Fruit fly (Drosophila melanogaster) whole organism, embryonic: ENCODE data around the gene CG34049.

Source experiments
- Ada2b ChIP-seq: fragments of 200-800 bp; sonication (Bioruptor generic); IDR thresholded peaks from 2 replicates; pipeline ENCODE4 v1.3.6; 2022; ENCODE audit warnings: missing biosample characterization, missing genetic modification characterization
- Awh ChIP-seq: fragments of 200-800 bp; sonication (Bioruptor generic); IDR thresholded peaks from 2 replicates; pipeline ENCODE4, ENCODE4 v1.3.6; 2022; ENCODE audit warnings: missing biosample characterization, missing genetic modification characterization
- CG1024 ChIP-seq: fragments of 200-800 bp; sonication (Bioruptor generic); IDR thresholded peaks from 2 replicates; pipeline ENCODE4 v1.3.6; 2022; ENCODE audit warnings: missing biosample characterization, missing genetic modification characterization
- CG10959 ChIP-seq: fragments of 200-800 bp; sonication (Bioruptor generic); IDR thresholded peaks from 2 replicates; pipeline ENCODE4 v1.3.6; 2022; ENCODE audit warnings: missing biosample characterization, missing genetic modification characterization
- CG11504 ChIP-seq: fragments of 200-800 bp; sonication (Bioruptor generic); optimal IDR thresholded peaks from 3 replicates; lab custom pipeline; 2019; ENCODE audit warnings: missing biosample characterization, mild to moderate bottlenecking, missing genetic modification characterization, moderate library complexity
- CG12236 ChIP-seq: fragments of 200-800 bp; sonication (Bioruptor generic); optimal IDR thresholded peaks from 2 replicates; lab custom pipeline; 2016; ENCODE audit warnings: missing biosample characterization, missing genetic modification characterization
- CG1233 ChIP-seq: fragments of 200-800 bp; sonication (Bioruptor generic); optimal IDR thresholded peaks from 4 replicates; lab custom pipeline; 2018; ENCODE audit warnings: missing biosample characterization, mild to moderate bottlenecking, missing genetic modification characterization
- CG13123 ChIP-seq: fragments of 200-800 bp; sonication (Bioruptor generic); optimal IDR thresholded peaks from 2 replicates; lab custom pipeline; 2016; ENCODE audit warnings: missing biosample characterization, missing genetic modification characterization
- CG14014 ChIP-seq: fragments of 200-800 bp; sonication (Bioruptor generic); IDR thresholded peaks from 2 replicates; pipeline ENCODE4 v1.3.6; 2022; ENCODE audit warnings: missing biosample characterization, missing genetic modification characterization
- CG14860 ChIP-seq: fragments of 200-800 bp; sonication (Bioruptor generic); IDR thresholded peaks from 3 replicates; pipeline ENCODE4 v1.3.6; 2022; ENCODE audit warnings: missing biosample characterization, missing genetic modification characterization; ENCODE audit not compliant: partially characterized antibody
- CG1602 ChIP-seq: fragments of 200-800 bp; sonication (Bioruptor generic); optimal IDR thresholded peaks from 3 replicates; lab custom pipeline; 2016; ENCODE audit warnings: missing biosample characterization, missing genetic modification characterization
- CG1647 ChIP-seq: fragments of 200-800 bp; sonication (Bioruptor generic); optimal IDR thresholded peaks from 3 replicates; lab custom pipeline; 2016; ENCODE audit warnings: missing biosample characterization, missing genetic modification characterization
- CG16779 ChIP-seq: fragments of 200-800 bp; sonication (Bioruptor generic); IDR thresholded peaks from 2 replicates; pipeline ENCODE4 v1.3.6; 2022; ENCODE audit warnings: missing biosample characterization, missing genetic modification characterization
- CG17612 ChIP-seq: fragments of 200-800 bp; sonication (Bioruptor generic); IDR thresholded peaks from 2 replicates; pipeline ENCODE4 v1.3.6; 2022; ENCODE audit warnings: missing biosample characterization, missing genetic modification characterization
- CG1792 ChIP-seq: fragments of 200-800 bp; sonication (Bioruptor generic); optimal IDR thresholded peaks from 2 replicates; lab custom pipeline; 2016; ENCODE audit warnings: missing biosample characterization, missing genetic modification characterization
- CG18011 ChIP-seq: fragments of 200-800 bp; sonication (Bioruptor generic); optimal IDR thresholded peaks from 2 replicates; lab custom pipeline; 2017; ENCODE audit warnings: missing biosample characterization, missing genetic modification characterization, mild to moderate bottlenecking, moderate library complexity, missing genotype
- CG2199 ChIP-seq: fragments of 200-800 bp; sonication (Bioruptor generic); IDR thresholded peaks from 3 replicates; pipeline ENCODE4 v1.3.6; 2022; ENCODE audit warnings: missing biosample characterization, missing genetic modification characterization
- CG43689 ChIP-seq: fragments of 200-800 bp; sonication (Bioruptor generic); IDR thresholded peaks from 2 replicates; pipeline ENCODE4 v1.3.6; 2022; ENCODE audit warnings: missing biosample characterization, missing genetic modification characterization
- CG4404 ChIP-seq: fragments of 200-800 bp; sonication (Bioruptor generic); IDR thresholded peaks from 2 replicates; pipeline ENCODE4 v1.3.6; 2022; ENCODE audit warnings: missing biosample characterization, missing genetic modification characterization
- CG6272 ChIP-seq: fragments of 200-800 bp; sonication (Bioruptor generic); IDR thresholded peaks from 2 replicates; pipeline ENCODE4 v1.3.6; 2022; ENCODE audit warnings: missing biosample characterization, missing genetic modification characterization
- CG6683 ChIP-seq: fragments of 200-800 bp; sonication (Bioruptor generic); optimal IDR thresholded peaks from 2 replicates; lab custom pipeline; 2017; ENCODE audit warnings: missing biosample characterization, mild to moderate bottlenecking, missing genetic modification characterization, missing genetic modification reagents
- CG6791 ChIP-seq: fragments of 200-800 bp; sonication (Bioruptor generic); IDR thresholded peaks from 3 replicates; pipeline ENCODE4 v1.3.6; 2022; ENCODE audit warnings: missing biosample characterization, missing genetic modification characterization; ENCODE audit not compliant: partially characterized antibody
- CG7745 ChIP-seq: fragments of 200-800 bp; sonication (Bioruptor generic); optimal IDR thresholded peaks from 2 replicates; lab custom pipeline; 2018; ENCODE audit warnings: missing biosample characterization, mild to moderate bottlenecking, missing genetic modification characterization, moderate library complexity
- CG8388 ChIP-seq: fragments of 200-800 bp; sonication (Bioruptor generic); optimal IDR thresholded peaks from 2 replicates; lab custom pipeline; 2019; ENCODE audit warnings: missing biosample characterization, mild to moderate bottlenecking, missing genetic modification characterization, moderate library complexity
- CG8765 ChIP-seq: fragments of 200-800 bp; sonication (Bioruptor generic); IDR thresholded peaks from 2 replicates; pipeline ENCODE4 v1.3.6; 2022; ENCODE audit warnings: missing biosample characterization, missing genetic modification characterization
- CG9437 ChIP-seq: fragments of 200-800 bp; sonication (Bioruptor generic); optimal IDR thresholded peaks from 2 replicates; lab custom pipeline; 2018; ENCODE audit warnings: missing biosample characterization, mild to moderate bottlenecking, missing genetic modification characterization
- D19B ChIP-seq: fragments of 200-800 bp; sonication (Bioruptor generic); optimal IDR thresholded peaks from 2 replicates; lab custom pipeline; 2017; ENCODE audit warnings: missing biosample characterization, mild to moderate bottlenecking, missing genetic modification characterization
- Dbx ChIP-seq: fragments of 200-800 bp; sonication (Bioruptor generic); IDR thresholded peaks from 3 replicates; pipeline ENCODE4 v1.3.6; 2022; ENCODE audit warnings: missing biosample characterization, missing genetic modification characterization
- Dll ChIP-seq: fragments of 200-800 bp; sonication (Bioruptor generic); IDR thresholded peaks from 4 replicates; pipeline ENCODE4 v1.3.6; 2022; ENCODE audit warnings: missing biosample characterization, missing genetic modification characterization; ENCODE audit not compliant: partially characterized antibody
- Dp ChIP-seq: fragments of 200-800 bp; sonication (Bioruptor generic); optimal IDR thresholded peaks from 2 replicates; lab custom pipeline; 2018; ENCODE audit warnings: missing biosample characterization, mild to moderate bottlenecking, missing genetic modification characterization, moderate library complexity
- Kr ChIP-seq: fragments of 200-800 bp; sonication (Bioruptor generic); optimal IDR thresholded peaks from 2 replicates; lab custom pipeline; 2017; ENCODE audit warnings: missing biosample characterization, mild to moderate bottlenecking, missing genetic modification characterization
- Lhr ChIP-seq: fragments of 200-800 bp; sonication (Bioruptor generic); optimal IDR thresholded peaks from 3 replicates; lab custom pipeline; 2017; ENCODE audit warnings: mild to moderate bottlenecking, missing biosample characterization, missing genetic modification reagents, missing genetic modification characterization
- Lim3 ChIP-seq: fragments of 200-800 bp; sonication (Bioruptor generic); IDR thresholded peaks from 2 replicates; pipeline ENCODE4 v1.3.6; 2022; ENCODE audit warnings: missing biosample characterization, missing genetic modification characterization
- NFAT ChIP-seq: fragments of 200-800 bp; sonication (Bioruptor generic); IDR thresholded peaks from 2 replicates; pipeline ENCODE4 v1.3.6; 2022; ENCODE audit warnings: missing biosample characterization, missing genetic modification characterization
- Nf-YB ChIP-seq: fragments of 200-800 bp; sonication (Bioruptor generic); optimal IDR thresholded peaks from 3 replicates; lab custom pipeline; 2019; ENCODE audit warnings: missing biosample characterization, mild to moderate bottlenecking, missing genetic modification characterization, moderate library complexity
- Poxn ChIP-seq: fragments of 200-800 bp; sonication (Bioruptor generic); IDR thresholded peaks from 2 replicates; pipeline ENCODE4 v1.3.6; 2022; ENCODE audit warnings: missing biosample characterization, missing genetic modification characterization
- Scr ChIP-seq: fragments of 200-800 bp; sonication (Bioruptor generic); IDR thresholded peaks from 2 replicates; pipeline ENCODE4 v1.3.6; 2022; ENCODE audit warnings: missing biosample characterization, missing genetic modification characterization; ENCODE audit not compliant: partially characterized antibody
- bigmax ChIP-seq: fragments of 200-800 bp; sonication (Bioruptor generic); optimal IDR thresholded peaks from 2 replicates; lab custom pipeline; 2018; ENCODE audit warnings: missing biosample characterization, mild to moderate bottlenecking, missing genetic modification characterization
- ci ChIP-seq: fragments of 200-800 bp; sonication (Bioruptor generic); IDR thresholded peaks from 3 replicates; pipeline ENCODE4 v1.3.6; 2022; ENCODE audit warnings: missing biosample characterization, missing genetic modification characterization
- esg ChIP-seq: fragments of 200-800 bp; sonication (Bioruptor generic); conservative IDR thresholded peaks from 2 replicates; pipeline ENCODE4 v1.3.6; 2022; ENCODE audit warnings: missing biosample characterization, missing genetic modification characterization
- gro ChIP-seq: fragments of 200-800 bp; sonication (Bioruptor generic); optimal IDR thresholded peaks from 2 replicates; lab custom pipeline; 2016; ENCODE audit warnings: missing biosample characterization, missing genetic modification characterization
- hkb ChIP-seq, 2 experiments: fragments of 200-800 bp in 1 of 2; fragments of >200 bp in 1 of 2; sonication (Bioruptor generic) in 1 of 2; IDR thresholded peaks in 1 of 2; optimal IDR thresholded peaks in 1 of 2; 2 replicates each; pipeline versions ENCODE4 v1.3.6 to Lab custom; 2017 to 2022; ENCODE audit warnings: missing biosample characterization in 1 of 2, missing genetic modification characterization in 1 of 2
- kay ChIP-seq: fragments of 200-800 bp; sonication (Bioruptor generic); optimal IDR thresholded peaks from 2 replicates; lab custom pipeline; 2016; ENCODE audit warnings: missing biosample characterization, missing genetic modification characterization
- nerfin-2 ChIP-seq: fragments of 200-800 bp; sonication (Bioruptor generic); IDR thresholded peaks from 2 replicates; pipeline ENCODE4 v1.3.6; 2022; ENCODE audit warnings: missing biosample characterization, missing genetic modification characterization; ENCODE audit not compliant: partially characterized antibody
- phol ChIP-seq: fragments of 200-800 bp; sonication (Bioruptor generic); optimal IDR thresholded peaks from 3 replicates; lab custom pipeline; 2018; ENCODE audit warnings: missing biosample characterization, mild to moderate bottlenecking, missing genetic modification characterization, moderate library complexity
- pita ChIP-seq: fragments of 200-800 bp; sonication (Bioruptor generic); optimal IDR thresholded peaks from 2 replicates; lab custom pipeline; 2017; ENCODE audit warnings: missing biosample characterization, mild to moderate bottlenecking, missing genetic modification characterization
- tgo ChIP-seq: fragments of 200-800 bp; sonication (Bioruptor generic); IDR thresholded peaks from 3 replicates; pipeline ENCODE4 v1.3.6; 2022; ENCODE audit warnings: missing biosample characterization, missing genetic modification characterization
- tin ChIP-seq: fragments of 200-800 bp; sonication (Bioruptor generic); optimal IDR thresholded peaks from 3 replicates; lab custom pipeline; 2016; ENCODE audit warnings: missing biosample characterization, missing genetic modification characterization
- tna ChIP-seq: fragments of 200-800 bp; sonication (Bioruptor generic); IDR thresholded peaks from 2 replicates; pipeline ENCODE4 v1.3.6; 2022; ENCODE audit warnings: missing biosample characterization, missing genetic modification characterization; ENCODE audit not compliant: partially characterized antibody

Gene CG34049

DNA sequence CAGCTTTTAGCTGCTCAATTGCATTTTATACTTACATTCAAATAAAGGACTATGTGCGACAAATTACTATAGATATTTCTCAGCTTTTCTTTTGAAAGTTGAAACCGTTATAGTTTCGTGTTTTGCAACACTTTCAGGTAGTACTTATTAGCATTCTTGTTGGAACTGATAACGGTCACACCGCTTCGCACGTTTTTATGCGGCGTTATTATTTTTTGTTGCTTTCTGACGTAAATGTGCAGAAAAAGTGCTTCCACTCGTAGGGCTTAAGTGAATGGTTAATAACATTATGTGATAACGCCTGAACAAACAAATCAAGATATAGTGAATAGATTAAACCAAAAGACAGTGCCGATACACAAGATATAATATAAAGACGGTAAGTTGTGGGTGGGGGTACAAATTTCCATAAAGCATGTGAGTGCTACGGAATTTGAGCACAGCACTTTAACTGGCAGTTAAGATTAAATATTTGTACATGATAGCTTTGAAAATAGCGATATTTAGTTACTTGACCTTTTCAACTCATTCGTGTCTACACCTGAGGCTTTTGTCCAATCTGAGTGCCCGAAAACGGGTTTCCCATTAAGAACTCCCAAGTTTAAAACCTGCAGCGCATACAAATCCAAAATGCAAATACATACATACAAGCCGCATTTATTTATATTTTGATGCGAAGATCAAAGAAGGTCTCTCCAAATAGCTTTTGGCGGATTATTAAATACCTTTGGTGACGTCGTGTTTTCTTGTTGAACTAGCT, 44.4 kb downstream of the CG34049 start, which contains the start of gene papi (continued):
- no peak for TF ChIP-seq CG11504 (tag; lab: Kevin White, UChicago)
- TF ChIP-seq ci (GFP tag; lab: Robert Waterston, UW) = no peak
- TF ChIP-seq hkb (optimal IDR thresholded peaks at IDR 0.05; lab: Kevin White, UChicago) = no peak
- TF ChIP-seq hkb (GFP tag; IDR thresholded peaks at IDR 0.05; lab: Robert Waterston, UW) = peak; percentile 9; the same call in 1 of the 2 replicates
- TF ChIP-seq Dbx (GFP tag; lab: Robert Waterston, UW) = no peak
- no peak for TF ChIP-seq CG1792 (GFP tag; lab: Kevin White, UChicago)
- no peak for TF ChIP-seq tin (GFP tag; lab: Kevin White, UChicago)
- TF ChIP-seq CG16779 (GFP tag; lab: Robert Waterston, UW) = no peak
- no peak for TF ChIP-seq Ada2b (GFP tag; lab: Robert Waterston, UW)
- no peak for TF ChIP-seq CG18011 (GFP tag; lab: Kevin White, UChicago)
- TF ChIP-seq Awh (GFP tag; lab: Robert Waterston, UW) = no peak
- no peak for TF ChIP-seq CG6683
- no peak for TF ChIP-seq CG2199 (GFP tag; lab: Robert Waterston, UW)
- no peak for TF ChIP-seq bigmax (GFP tag; lab: Kevin White, UChicago)
- no peak for TF ChIP-seq pita (GFP tag; lab: Kevin White, UChicago)
- TF ChIP-seq CG10959 = no peak
- TF ChIP-seq CG1647 (GFP tag; lab: Kevin White, UChicago) = no peak
- TF ChIP-seq CG17612 (GFP tag; lab: Robert Waterston, UW) = no peak
- no peak for TF ChIP-seq Poxn (GFP tag; lab: Robert Waterston, UW)
- no peak for TF ChIP-seq CG13123 (GFP tag; lab: Kevin White, UChicago)
- TF ChIP-seq CG9437 (GFP tag; lab: Kevin White, UChicago) = peak; percentile 27
- TF ChIP-seq Lim3 (GFP tag; lab: Robert Waterston, UW) = no peak
- peak; percentile 3 for TF ChIP-seq phol (tag; lab: Kevin White, UChicago)
- no peak for TF ChIP-seq Lhr
- TF ChIP-seq CG12236 (GFP tag; lab: Kevin White, UChicago) = no peak
- no peak for TF ChIP-seq NFAT (GFP tag; lab: Robert Waterston, UW)
- peak; percentile 27 for TF ChIP-seq Dp (GFP tag; lab: Kevin White, UChicago)
- TF ChIP-seq Scr (GFP tag; lab: Robert Waterston, UW) = no peak
- no peak for TF ChIP-seq D19B (GFP tag; lab: Kevin White, UChicago)
- TF ChIP-seq tna (GFP tag; lab: Robert Waterston, UW) = no peak
- TF ChIP-seq CG8388 (GFP tag; lab: Kevin White, UChicago) = no peak
- no peak for TF ChIP-seq nerfin-2
- no peak for TF ChIP-seq CG1233 (GFP tag; lab: Kevin White, UChicago)
- no peak for TF ChIP-seq esg (GFP tag; lab: Robert Waterston, UW)
- no peak for TF ChIP-seq Kr (GFP tag; lab: Kevin White, UChicago)
- TF ChIP-seq CG1024 (GFP tag; lab: Robert Waterston, UW) = no peak
- TF ChIP-seq CG8765 = no peak
- TF ChIP-seq CG7745 (tag; lab: Kevin White, UChicago) = no peak
- no peak for TF ChIP-seq Nf-YB (GFP tag; lab: Kevin White, UChicago)
- no peak for TF ChIP-seq CG1602 (GFP tag; lab: Kevin White, UChicago)
- TF ChIP-seq CG6791 (GFP tag; lab: Robert Waterston, UW) = 0 out of 3 replicates have a peak, but pooled peaks have one; percentile 21
- no peak for TF ChIP-seq CG6272 (GFP tag; lab: Robert Waterston, UW)
- TF ChIP-seq gro (GFP tag; lab: Kevin White, UChicago) = peak; percentile 31
- no peak for TF ChIP-seq CG4404 (GFP tag; lab: Robert Waterston, UW)
- no peak for TF ChIP-seq tgo (GFP tag; lab: Robert Waterston, UW)
- TF ChIP-seq kay = no peak
- no peak for TF ChIP-seq CG14014 (GFP tag; lab: Robert Waterston, UW)
- no peak for TF ChIP-seq Dll
- TF ChIP-seq CG43689 (GFP tag; lab: Robert Waterston, UW) = no peak
- no peak for TF ChIP-seq CG14860 (GFP tag; lab: Robert Waterston, UW)
